Fruit fly (Drosophila melanogaster) whole organism, embryonic: ENCODE data around the gene Tim17a2.

Experiments
- Asciz ChIP-seq: fragments of 200-800 bp; sonication (Bioruptor generic); optimal IDR thresholded peaks from 2 replicates; lab custom pipeline; 2017; ENCODE audit warnings: missing biosample characterization, mild to moderate bottlenecking, missing genetic modification characterization, missing genetic modification reagents
- BEAF-32 ChIP-seq: fragments of 200-800 bp; sonication (Bioruptor generic); optimal IDR thresholded peaks from 3 replicates; lab custom pipeline; 2017; ENCODE audit warnings: missing biosample characterization, missing genetic modification characterization, mild to moderate bottlenecking, moderate library complexity, missing genetic modification reagents
- CG1024 ChIP-seq: fragments of 200-800 bp; sonication (Bioruptor generic); IDR thresholded peaks from 2 replicates; pipeline ENCODE4 v1.3.6; 2022; ENCODE audit warnings: missing biosample characterization, missing genetic modification characterization
- CG10543 ChIP-seq: fragments of 200-800 bp; sonication (Bioruptor generic); optimal IDR thresholded peaks from 3 replicates; lab custom pipeline; 2017; ENCODE audit warnings: missing biosample characterization, mild to moderate bottlenecking, missing genetic modification characterization, moderate library complexity
- CG12104 ChIP-seq: fragments of 200-800 bp; sonication (Bioruptor generic); optimal IDR thresholded peaks from 3 replicates; lab custom pipeline; 2016; ENCODE audit warnings: missing biosample characterization, missing genetic modification characterization
- CG15514 ChIP-seq: fragments of 200-800 bp; sonication (Bioruptor generic); optimal IDR thresholded peaks from 3 replicates; lab custom pipeline; 2017; ENCODE audit warnings: missing biosample characterization, missing genetic modification characterization, mild to moderate bottlenecking, moderate library complexity, missing genetic modification reagents
- CG1603 ChIP-seq: fragments of 200-800 bp; sonication (Bioruptor generic); optimal IDR thresholded peaks from 2 replicates; lab custom pipeline; 2019; ENCODE audit warnings: missing biosample characterization, mild to moderate bottlenecking, missing genetic modification characterization, moderate library complexity
- CG16863 ChIP-seq: fragments of 200-800 bp; sonication (Bioruptor generic); optimal IDR thresholded peaks from 3 replicates; lab custom pipeline; 2016; ENCODE audit warnings: missing biosample characterization, missing genetic modification characterization
- CG17802 ChIP-seq: fragments of 200-800 bp; sonication (Bioruptor generic); optimal IDR thresholded peaks from 2 replicates; lab custom pipeline; 2018; ENCODE audit warnings: missing biosample characterization, mild to moderate bottlenecking, missing genetic modification characterization, moderate library complexity
- CG18476 ChIP-seq: fragments of 200-800 bp; sonication (Bioruptor generic); optimal IDR thresholded peaks from 2 replicates; lab custom pipeline; 2016; ENCODE audit warnings: missing biosample characterization, mild to moderate bottlenecking, missing genetic modification characterization
- CG2199 ChIP-seq: fragments of 200-800 bp; sonication (Bioruptor generic); IDR thresholded peaks from 3 replicates; pipeline ENCODE4 v1.3.6; 2022; ENCODE audit warnings: missing biosample characterization, missing genetic modification characterization
- CG30020 ChIP-seq: fragments of 200-800 bp; optimal IDR thresholded peaks from 2 replicates; lab custom pipeline; 2019; ENCODE audit warnings: missing biosample characterization, mild to moderate bottlenecking, missing genetic modification characterization, moderate library complexity
- CG32532 ChIP-seq: fragments of 200-800 bp; sonication (Bioruptor generic); IDR thresholded peaks from 2 replicates; pipeline ENCODE4 v1.3.6; 2022; ENCODE audit warnings: missing biosample characterization, missing genetic modification characterization
- CG34376 ChIP-seq: fragments of 200-800 bp; sonication (Bioruptor generic); optimal IDR thresholded peaks from 2 replicates; lab custom pipeline; 2018; ENCODE audit warnings: missing biosample characterization, mild to moderate bottlenecking, missing genetic modification characterization
- CG3995 ChIP-seq: fragments of 200-800 bp; sonication (Bioruptor generic); optimal IDR thresholded peaks from 3 replicates; lab custom pipeline; 2016; ENCODE audit warnings: missing biosample characterization, missing genetic modification characterization
- CG4360 ChIP-seq: fragments of 200-800 bp; sonication (Bioruptor generic); IDR thresholded peaks from 2 replicates; pipeline ENCODE4 v1.3.6; 2022; ENCODE audit warnings: missing biosample characterization, missing genetic modification characterization
- CG43689 ChIP-seq: fragments of 200-800 bp; sonication (Bioruptor generic); IDR thresholded peaks from 2 replicates; pipeline ENCODE4 v1.3.6; 2022; ENCODE audit warnings: missing biosample characterization, missing genetic modification characterization
- CG5953 ChIP-seq: fragments of 200-800 bp; sonication (Bioruptor generic); IDR thresholded peaks from 2 replicates; pipeline ENCODE4 v1.3.6; 2022; ENCODE audit warnings: missing biosample characterization, missing genetic modification characterization
- CG7357 ChIP-seq: fragments of 200-800 bp; sonication (Bioruptor generic); IDR thresholded peaks from 3 replicates; pipeline ENCODE4 v1.3.6; 2022; ENCODE audit warnings: missing biosample characterization, missing genetic modification characterization
- CG7556 ChIP-seq: fragments of 200-800 bp; sonication (Bioruptor generic); optimal IDR thresholded peaks from 2 replicates; lab custom pipeline; 2017; ENCODE audit warnings: missing biosample characterization, mild to moderate bottlenecking, missing genetic modification characterization
- CG7928 ChIP-seq: fragments of 200-800 bp; sonication (Bioruptor generic); optimal IDR thresholded peaks from 2 replicates; lab custom pipeline; 2017; ENCODE audit warnings: missing biosample characterization, mild to moderate bottlenecking, missing genetic modification characterization
- CG9727 ChIP-seq: fragments of 200-800 bp; sonication (Bioruptor generic); optimal IDR thresholded peaks from 3 replicates; lab custom pipeline; 2017; ENCODE audit warnings: missing biosample characterization, mild to moderate bottlenecking, missing genetic modification characterization
- Dad ChIP-seq: fragments of 200-800 bp; sonication (Bioruptor generic); optimal IDR thresholded peaks from 3 replicates; lab custom pipeline; 2016; ENCODE audit warnings: missing biosample characterization, missing genetic modification characterization
- Dfd ChIP-seq, 2 experiments: fragments of >200 bp; optimal IDR thresholded peaks; 2 replicates each; lab custom pipeline; 2017; ENCODE audit warnings: missing biosample characterization in 2 of 2, missing genetic modification characterization in 2 of 2
- Drgx ChIP-seq: fragments of 200-800 bp; sonication (Bioruptor generic); IDR thresholded peaks from 2 replicates; pipeline ENCODE4 v1.3.6; 2022; ENCODE audit warnings: missing biosample characterization, missing genetic modification characterization
- Eip74EF ChIP-seq, 2 experiments: fragments of 200-800 bp in 1 of 2; fragments of >200 bp in 1 of 2; sonication (Bioruptor generic) in 1 of 2; optimal IDR thresholded peaks; 2 replicates each; lab custom pipeline; 2017 to 2019; ENCODE audit warnings: missing biosample characterization in 2 of 2, missing genetic modification characterization in 2 of 2, mild to moderate bottlenecking in 1 of 2, moderate library complexity in 1 of 2
- GATAe ChIP-seq: fragments of 200-800 bp; sonication (Bioruptor generic); conservative IDR thresholded peaks from 2 replicates; pipeline ENCODE4 v1.3.6; 2022; ENCODE audit warnings: missing biosample characterization, missing genetic modification characterization
- H15 ChIP-seq: fragments of 200-800 bp; sonication (Bioruptor generic); IDR thresholded peaks from 3 replicates; pipeline ENCODE4 v1.3.6; 2022; ENCODE audit warnings: missing biosample characterization, missing genetic modification characterization
- HmgZ ChIP-seq: fragments of 200-800 bp; sonication (Bioruptor generic); optimal IDR thresholded peaks from 2 replicates; lab custom pipeline; 2018; ENCODE audit warnings: missing biosample characterization, mild to moderate bottlenecking, missing genetic modification characterization
- MBD-R2 ChIP-seq: fragments of 200-800 bp; sonication (Bioruptor generic); IDR thresholded peaks from 2 replicates; pipeline ENCODE4 v1.3.6; 2022; ENCODE audit warnings: missing biosample characterization, missing genetic modification characterization
- Myb ChIP-seq: fragments of 200-800 bp; sonication (Bioruptor generic); optimal IDR thresholded peaks from 2 replicates; lab custom pipeline; 2016; ENCODE audit warnings: missing biosample characterization, missing genetic modification characterization
- cg ChIP-seq: fragments of 200-800 bp; sonication (Bioruptor generic); optimal IDR thresholded peaks from 3 replicates; lab custom pipeline; 2019; ENCODE audit warnings: missing biosample characterization, mild to moderate bottlenecking, missing genetic modification characterization, moderate library complexity
- dm ChIP-seq: fragments of 200-800 bp; sonication (Bioruptor generic); optimal IDR thresholded peaks from 3 replicates; lab custom pipeline; 2016; ENCODE audit warnings: missing biosample characterization, missing genetic modification characterization
- exex ChIP-seq: fragments of 200-800 bp; sonication (Bioruptor generic); optimal IDR thresholded peaks from 4 replicates; lab custom pipeline; 2018; ENCODE audit warnings: missing biosample characterization, mild to moderate bottlenecking, missing genetic modification characterization, moderate library complexity
- gfzf ChIP-seq: fragments of 200-800 bp; sonication (Bioruptor generic); optimal IDR thresholded peaks from 2 replicates; lab custom pipeline; 2016; ENCODE audit warnings: missing biosample characterization, mild to moderate bottlenecking, missing genetic modification characterization, moderate library complexity
- grn ChIP-seq: fragments of 200-800 bp; sonication (Bioruptor generic); optimal IDR thresholded peaks from 3 replicates; lab custom pipeline; 2017; ENCODE audit warnings: missing biosample characterization, missing genetic modification characterization
- mirr ChIP-seq: fragments of 200-800 bp; sonication (Bioruptor generic); optimal IDR thresholded peaks from 3 replicates; lab custom pipeline; 2018; ENCODE audit warnings: missing biosample characterization, mild to moderate bottlenecking, missing genetic modification characterization
- nom ChIP-seq: fragments of 200-800 bp; sonication (Bioruptor generic); optimal IDR thresholded peaks from 2 replicates; lab custom pipeline; 2017; ENCODE audit warnings: missing biosample characterization, missing genetic modification characterization, mild to moderate bottlenecking, moderate library complexity, missing genetic modification reagents
- pnt ChIP-seq: fragments of 200-800 bp; sonication (Bioruptor generic); optimal IDR thresholded peaks from 3 replicates; lab custom pipeline; 2016; ENCODE audit warnings: missing biosample characterization, missing genetic modification characterization
- pzg ChIP-seq: fragments of 200-800 bp; sonication (Bioruptor generic); optimal IDR thresholded peaks from 3 replicates; lab custom pipeline; 2018; ENCODE audit warnings: missing biosample characterization, mild to moderate bottlenecking, missing genetic modification characterization, moderate library complexity
- row ChIP-seq: fragments of 200-800 bp; sonication (Bioruptor generic); IDR thresholded peaks from 3 replicates; pipeline ENCODE4 v1.3.6; 2022; ENCODE audit warnings: missing biosample characterization, missing genetic modification characterization
- sima ChIP-seq: fragments of 200-800 bp; sonication (Bioruptor generic); optimal IDR thresholded peaks from 2 replicates; lab custom pipeline; 2016; ENCODE audit warnings: missing biosample characterization, missing genetic modification characterization
- slbo ChIP-seq: fragments of 200-800 bp; sonication (Bioruptor generic); IDR thresholded peaks from 2 replicates; pipeline ENCODE4 v1.3.6; 2022; ENCODE audit warnings: missing biosample characterization, missing genetic modification characterization
- sob ChIP-seq: fragments of 200-800 bp; sonication (Bioruptor generic); IDR thresholded peaks from 2 replicates; pipeline ENCODE4 v1.3.6; 2022; ENCODE audit warnings: missing biosample characterization, missing genetic modification characterization
- ssp ChIP-seq: fragments of 200-800 bp; sonication (Bioruptor generic); IDR thresholded peaks from 2 replicates; pipeline ENCODE4 v1.3.6; 2022; ENCODE audit warnings: missing biosample characterization, missing genetic modification characterization
- sug ChIP-seq: fragments of 200-800 bp; optimal IDR thresholded peaks from 2 replicates; lab custom pipeline; 2019; ENCODE audit warnings: missing biosample characterization, mild to moderate bottlenecking, missing genetic modification characterization, moderate library complexity
- wek ChIP-seq: fragments of 200-800 bp; sonication (Bioruptor generic); optimal IDR thresholded peaks from 3 replicates; lab custom pipeline; 2018; ENCODE audit warnings: missing biosample characterization, mild to moderate bottlenecking, missing genetic modification characterization, moderate library complexity
- zen2 ChIP-seq: fragments of 200-800 bp; sonication (Bioruptor generic); IDR thresholded peaks from 3 replicates; pipeline ENCODE4 v1.3.6; 2022; ENCODE audit warnings: missing biosample characterization, missing genetic modification characterization; ENCODE audit not compliant: partially characterized antibody

Gene Tim17a2

dm6 chr3R:5223839-5224238 is 38.7 kb downstream of the Tim17a2 start, which contains the start of gene CG14664:
Gene CG14664 (plus strand): TSS chr3R:5224139.
- TF ChIP-seq slbo (GFP tag; lab: Robert Waterston, UW) (no peak), MBD-R2 (GFP tag; lab: Robert Waterston, UW) (0 out of 2 replicates have a peak, but pooled peaks have one; percentile 11)

- no peak for TF ChIP-seq CG4360 (GFP tag; lab: Robert Waterston, UW)
- TF ChIP-seq Drgx (GFP tag; lab: Robert Waterston, UW), result peak; percentile 50
- TF ChIP-seq Dad (GFP tag; lab: Kevin White, UChicago), result no peak
- TF ChIP-seq CG17802 (tag; lab: Kevin White, UChicago), result peak; percentile 55
- no peak for TF ChIP-seq sima (GFP tag; lab: Kevin White, UChicago)
- TF ChIP-seq zen2 (GFP tag; lab: Robert Waterston, UW), result no peak
- TF ChIP-seq CG32532 (GFP tag; lab: Robert Waterston, UW), result 0 out of 2 replicates have a peak, but pooled peaks have one; percentile 44
- 0 out of 3 replicates have a peak, but pooled peaks have one; percentile 28 for TF ChIP-seq CG2199 (GFP tag; lab: Robert Waterston, UW)
- TF ChIP-seq gfzf, result peak; percentile 31
- TF ChIP-seq CG1024 (GFP tag; lab: Robert Waterston, UW), result peak; percentile 53
- TF ChIP-seq BEAF-32 (GFP tag; lab: Kevin White, UChicago), result peak; percentile 2
- TF ChIP-seq CG7556 (GFP tag; lab: Kevin White, UChicago), result no peak
- TF ChIP-seq pnt (GFP tag; lab: Kevin White, UChicago), result no peak
- peak; percentile 86 for TF ChIP-seq nom (GFP tag; lab: Kevin White, UChicago)
- peak; percentile 10 for TF ChIP-seq HmgZ
- no peak for TF ChIP-seq CG5953
- TF ChIP-seq CG16863 (GFP tag; lab: Kevin White, UChicago), result no peak
- no peak for TF ChIP-seq CG18476 (GFP tag; lab: Kevin White, UChicago)
- 0 out of 2 replicates have a peak, but pooled peaks have one; percentile 13 for TF ChIP-seq sob (GFP tag; lab: Robert Waterston, UW)
- TF ChIP-seq CG34376, result peak; percentile 35
- TF ChIP-seq CG9727 (GFP tag; lab: Kevin White, UChicago), result no peak
- peak; percentile 94 for TF ChIP-seq ssp (GFP tag; lab: Robert Waterston, UW)
- no peak for TF ChIP-seq CG10543 (GFP tag; lab: Kevin White, UChicago)
- peak in 1 of 2 experiments; percentile 28 for TF ChIP-seq Dfd (GFP tag; optimal IDR thresholded peaks at IDR 0.05; lab: Kevin White, UChicago)
- peak; percentile 68 for TF ChIP-seq row
- TF ChIP-seq mirr (GFP tag; lab: Kevin White, UChicago), result peak; percentile 31
- TF ChIP-seq CG43689, result no peak
- TF ChIP-seq Myb (GFP tag; lab: Kevin White, UChicago), result peak; percentile 23
- peak; percentile 65 for TF ChIP-seq CG3995 (GFP tag; lab: Kevin White, UChicago)
- TF ChIP-seq GATAe, result no peak
- TF ChIP-seq dm, result no peak
- peak; percentile 87 for TF ChIP-seq wek (GFP tag; lab: Kevin White, UChicago)
- peak; percentile 92 for TF ChIP-seq CG7357 (GFP tag; lab: Robert Waterston, UW)
- TF ChIP-seq CG15514 (GFP tag; lab: Kevin White, UChicago), result peak; percentile 61
- TF ChIP-seq grn (GFP tag; lab: Kevin White, UChicago), result peak; percentile 82
- TF ChIP-seq pzg, result peak; percentile 45
- peak; percentile 23 for TF ChIP-seq sug (tag; lab: Kevin White, UChicago)
- TF ChIP-seq cg (GFP tag; lab: Kevin White, UChicago), result peak; percentile 26
- TF ChIP-seq CG1603, result peak; percentile 31
- TF ChIP-seq exex (tag; lab: Kevin White, UChicago), result peak; percentile 49
- TF ChIP-seq H15, result no peak
- peak; percentile 79 for TF ChIP-seq CG30020 (tag; lab: Kevin White, UChicago)
- peak in 1 of 2 experiments; percentile 57 for TF ChIP-seq Eip74EF (GFP tag; optimal IDR thresholded peaks at IDR 0.05; lab: Kevin White, UChicago)
- TF ChIP-seq CG12104 (GFP tag; lab: Kevin White, UChicago), result no peak
- peak; percentile 29; the same call in 1 of the 2 replicates for TF ChIP-seq MBD-R2 (GFP tag; lab: Robert Waterston, UW)
- TF ChIP-seq Asciz (GFP tag; lab: Kevin White, UChicago), result no peak
- no peak for TF ChIP-seq CG7928 (GFP tag; lab: Kevin White, UChicago)
These were observed 39.4 kb downstream of the Tim17a2 start, which contains the start of gene CG2604 for dm6 chr3R:5223135-5223534. Gene CG2604 (minus strand): TSS chr3R:5223365.
